Fruit fly (Drosophila melanogaster): Measurements from ENCODE around the gene CG9040.

CG9040 gene

DNA sequence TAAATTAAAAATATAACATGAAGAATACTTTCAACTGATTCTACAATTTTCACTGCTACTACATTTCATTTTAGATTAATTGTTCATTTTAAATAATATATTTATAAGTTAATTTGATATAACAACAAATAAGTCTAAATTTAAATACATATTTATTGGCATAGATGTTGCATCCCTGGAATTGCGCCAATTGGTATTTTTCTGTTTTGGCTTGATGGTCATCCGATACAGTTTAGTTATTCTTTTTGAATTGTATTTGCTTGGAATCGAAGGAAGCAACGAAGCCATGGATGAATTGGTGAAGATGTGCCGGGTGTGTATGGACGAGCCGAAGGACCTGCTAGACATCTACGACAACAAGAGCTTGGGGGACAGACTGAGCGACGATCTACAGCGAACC is 9.3 kb downstream of the CG9040 start, which contains the start of gene CG17361 (continued):
- TF ChIP-seq Usf (GFP tag; optimal IDR thresholded peaks at IDR 0.05) (no peak), CG4424 (GFP tag; optimal IDR thresholded peaks at IDR 0.05) (no peak), Sox100B (GFP tag; optimal IDR thresholded peaks at IDR 0.05) (no peak), abd-A (tag; optimal IDR thresholded peaks at IDR 0.05) (no peak), CG4328 (GFP tag; optimal IDR thresholded peaks at IDR 0.05) (no peak), CG31224 (GFP tag; IDR thresholded peaks at IDR 0.05) (no peak), CG4854 (GFP tag; optimal IDR thresholded peaks at IDR 0.05) (no peak), nerfin-1 (tag; optimal IDR thresholded peaks at IDR 0.05) (no peak), cas (GFP tag; IDR thresholded peaks at IDR 0.05) (no peak), ham (GFP tag; IDR thresholded peaks at IDR 0.05) (no peak), CG15514 (GFP tag; optimal IDR thresholded peaks at IDR 0.05) (no peak), CG12942 (GFP tag; optimal IDR thresholded peaks at IDR 0.05) (no peak), mld (GFP tag; IDR thresholded peaks at IDR 0.05; ENCODE audit: partially characterized antibody) (no peak), Stat92E (GFP tag; optimal IDR thresholded peaks at IDR 0.05) (no peak), CG10366 (GFP tag; IDR thresholded peaks at IDR 0.05) (no peak), CG12236 (GFP tag; optimal IDR thresholded peaks at IDR 0.05) (no peak), B-H1 (GFP tag; IDR thresholded peaks at IDR 0.05) (no peak), bab2 (GFP tag; optimal IDR thresholded peaks at IDR 0.05) (no peak), CG10565 (GFP tag; optimal IDR thresholded peaks at IDR 0.05) (no peak), cg (GFP tag; optimal IDR thresholded peaks at IDR 0.05) (no peak), fd96Cb (tag; optimal IDR thresholded peaks at IDR 0.05) (no peak), h (optimal IDR thresholded peaks at IDR 0.05) (no peak), Ets97D (GFP tag; optimal IDR thresholded peaks at IDR 0.05) (no peak), CG7357 (GFP tag; IDR thresholded peaks at IDR 0.05) (no peak), CG11456 (GFP tag; IDR thresholded peaks at IDR 0.05) (no peak), CG16813 (GFP tag; IDR thresholded peaks at IDR 0.05; ENCODE audit: partially characterized antibody) (no peak), org-1 (GFP tag; optimal IDR thresholded peaks at IDR 0.05) (no peak), ash1 (GFP tag; optimal IDR thresholded peaks at IDR 0.05) (no peak), onecut (GFP tag; IDR thresholded peaks at IDR 0.05) (no peak), CG11085 (GFP tag; IDR thresholded peaks at IDR 0.05) (no peak), Taf1 (GFP tag; IDR thresholded peaks at IDR 0.05) (no peak), dmrt11E (tag; optimal IDR thresholded peaks at IDR 0.05) (no peak), NfI (GFP tag; optimal IDR thresholded peaks at IDR 0.05) (no peak), tgo (GFP tag; IDR thresholded peaks at IDR 0.05) (no peak), CG10147 (GFP tag; optimal IDR thresholded peaks at IDR 0.05) (no peak), aop (GFP tag; IDR thresholded peaks at IDR 0.05) (no peak), CG3995 (GFP tag; optimal IDR thresholded peaks at IDR 0.05) (no peak), CG1233 (GFP tag; optimal IDR thresholded peaks at IDR 0.05) (no peak), Vsx1 (GFP tag; optimal IDR thresholded peaks at IDR 0.05) (no peak), CG7963 (GFP tag; IDR thresholded peaks at IDR 0.05; ENCODE audit: partially characterized antibody) (no peak), CG5953 (GFP tag; IDR thresholded peaks at IDR 0.05) (no peak), CG43689 (GFP tag; IDR thresholded peaks at IDR 0.05) (no peak), CG11504 (tag; optimal IDR thresholded peaks at IDR 0.05) (peak; percentile 26), lmd (GFP tag; IDR thresholded peaks at IDR 0.05) (no peak), CG33557 (GFP tag; optimal IDR thresholded peaks at IDR 0.05) (no peak), Fer3 (tag; optimal IDR thresholded peaks at IDR 0.05) (no peak), CG10959 (GFP tag; IDR thresholded peaks at IDR 0.05) (no peak), CG1603 (tag; optimal IDR thresholded peaks at IDR 0.05) (peak; percentile 20), pnt (GFP tag; optimal IDR thresholded peaks at IDR 0.05) (no peak), H2.0 (GFP tag; IDR thresholded peaks at IDR 0.05) (no peak), gsb (GFP tag; IDR thresholded peaks at IDR 0.05) (no peak), CG9876 (GFP tag; optimal IDR thresholded peaks at IDR 0.05) (no peak), az2 (GFP tag; optimal IDR thresholded peaks at IDR 0.05) (no peak)
